Worm (Caenorhabditis elegans) whole organism, L2 larva: Measurements from ENCODE around the gene eef-1A.2.

Experiments
- aly-2 ChIP-seq: fragments of 150-350 bp; optimal IDR thresholded peaks from 2 replicates; lab custom pipeline; 2014; ENCODE audit warnings: missing biosample characterization, missing genetic modification characterization
- mbf-1 ChIP-seq: sonication (generic microtip); optimal IDR thresholded peaks from 2 replicates; lab custom pipeline; 2017; ENCODE audit warnings: missing biosample characterization, missing genetic modification characterization
- nhr-25 ChIP-seq: fragments of 150-350 bp; sonication (generic microtip); optimal IDR thresholded peaks from 3 replicates; lab custom pipeline; 2014; ENCODE audit warnings: missing biosample characterization, missing genetic modification characterization

DNA sequence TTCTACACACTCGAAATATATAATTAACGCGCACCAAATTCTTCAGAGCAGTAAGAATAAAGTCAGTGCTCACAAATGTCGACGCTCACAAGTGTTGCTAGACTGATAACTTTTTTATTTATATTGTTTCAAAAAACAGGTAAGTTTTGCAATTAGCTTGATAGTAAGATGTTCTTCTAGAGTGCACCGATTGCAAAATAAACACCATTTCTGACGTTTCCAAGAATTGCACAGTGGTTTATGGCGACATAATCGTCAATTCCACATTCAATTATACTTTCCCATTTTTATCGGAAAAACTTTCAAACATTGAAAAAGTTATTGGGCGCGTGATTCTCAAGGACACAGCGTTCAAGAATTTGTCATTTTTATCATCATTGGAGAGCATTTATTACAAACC, 23.1 kb upstream of the eef-1A.2 start:
- TF ChIP-seq aly-2 (tag; lab: Kevin White, UChicago) (no peak), mbf-1 (no peak), nhr-25 (no peak)
